Fruit fly (Drosophila melanogaster) whole organism, embryonic: ENCODE results near the gene Ant2.

Experiments used
- B-H1 ChIP-seq: fragments of 200-800 bp; sonication (Bioruptor generic); IDR thresholded peaks from 3 replicates; pipeline ENCODE4 v1.3.6; 2022; ENCODE audit warnings: missing biosample characterization, missing genetic modification characterization
- BEAF-32 ChIP-seq: fragments of 200-800 bp; sonication (Bioruptor generic); optimal IDR thresholded peaks from 3 replicates; lab custom pipeline; 2017; ENCODE audit warnings: missing biosample characterization, missing genetic modification characterization, mild to moderate bottlenecking, moderate library complexity, missing genetic modification reagents
- CG10959 ChIP-seq: fragments of 200-800 bp; sonication (Bioruptor generic); IDR thresholded peaks from 2 replicates; pipeline ENCODE4 v1.3.6; 2022; ENCODE audit warnings: missing biosample characterization, missing genetic modification characterization
- CG12236 ChIP-seq: fragments of 200-800 bp; sonication (Bioruptor generic); optimal IDR thresholded peaks from 2 replicates; lab custom pipeline; 2016; ENCODE audit warnings: missing biosample characterization, missing genetic modification characterization
- CG12942 ChIP-seq: fragments of 200-800 bp; sonication (Bioruptor generic); optimal IDR thresholded peaks from 3 replicates; lab custom pipeline; 2016; ENCODE audit warnings: missing biosample characterization, missing genetic modification characterization
- CG13123 ChIP-seq: fragments of 200-800 bp; sonication (Bioruptor generic); optimal IDR thresholded peaks from 2 replicates; lab custom pipeline; 2016; ENCODE audit warnings: missing biosample characterization, missing genetic modification characterization
- CG14667 ChIP-seq: fragments of 200-800 bp; sonication (Bioruptor generic); IDR thresholded peaks from 2 replicates; pipeline ENCODE4 v1.3.6; 2022; ENCODE audit warnings: missing biosample characterization, missing genetic modification characterization
- CG1647 ChIP-seq: fragments of 200-800 bp; sonication (Bioruptor generic); optimal IDR thresholded peaks from 3 replicates; lab custom pipeline; 2016; ENCODE audit warnings: missing biosample characterization, missing genetic modification characterization
- CG16815 ChIP-seq: fragments of 200-800 bp; sonication (Bioruptor generic); optimal IDR thresholded peaks from 3 replicates; lab custom pipeline; 2017; ENCODE audit warnings: missing biosample characterization, mild to moderate bottlenecking, missing genetic modification characterization
- CG17385 ChIP-seq: fragments of 200-800 bp; sonication (Bioruptor generic); optimal IDR thresholded peaks from 3 replicates; lab custom pipeline; 2018; ENCODE audit warnings: missing biosample characterization, mild to moderate bottlenecking, missing genetic modification characterization
- CG18764 ChIP-seq: fragments of 200-800 bp; sonication (Bioruptor generic); optimal IDR thresholded peaks from 3 replicates; lab custom pipeline; 2016; ENCODE audit warnings: missing biosample characterization, missing genetic modification characterization
- CG2120 ChIP-seq: fragments of 200-800 bp; sonication (Bioruptor generic); optimal IDR thresholded peaks from 3 replicates; lab custom pipeline; 2016; ENCODE audit warnings: missing biosample characterization, missing genetic modification characterization
- CG2129 ChIP-seq: fragments of 200-800 bp; sonication (Bioruptor generic); IDR thresholded peaks from 2 replicates; pipeline ENCODE4 v1.3.6; 2022; ENCODE audit warnings: missing biosample characterization, missing genetic modification characterization; ENCODE audit not compliant: partially characterized antibody
- CG3163 ChIP-seq: fragments of 200-800 bp; sonication (Bioruptor generic); optimal IDR thresholded peaks from 3 replicates; lab custom pipeline; 2016; ENCODE audit warnings: missing biosample characterization, missing genetic modification characterization
- CG33557 ChIP-seq: fragments of 200-800 bp; sonication (Bioruptor generic); optimal IDR thresholded peaks from 2 replicates; lab custom pipeline; 2019; ENCODE audit warnings: missing biosample characterization, mild to moderate bottlenecking, missing genetic modification characterization, moderate library complexity
- CG4404 ChIP-seq: fragments of 200-800 bp; sonication (Bioruptor generic); IDR thresholded peaks from 2 replicates; pipeline ENCODE4 v1.3.6; 2022; ENCODE audit warnings: missing biosample characterization, missing genetic modification characterization
- CG6683 ChIP-seq: fragments of 200-800 bp; sonication (Bioruptor generic); optimal IDR thresholded peaks from 2 replicates; lab custom pipeline; 2017; ENCODE audit warnings: missing biosample characterization, mild to moderate bottlenecking, missing genetic modification characterization, missing genetic modification reagents
- CG6689 ChIP-seq: fragments of 200-800 bp; sonication (Bioruptor generic); IDR thresholded peaks from 2 replicates; pipeline ENCODE4 v1.3.6; 2022; ENCODE audit warnings: missing biosample characterization, missing genetic modification characterization
- Chrac-16 ChIP-seq: fragments of 200-800 bp; sonication (Bioruptor generic); optimal IDR thresholded peaks from 3 replicates; lab custom pipeline; 2016; ENCODE audit warnings: missing biosample characterization, missing genetic modification characterization
- Dip3 ChIP-seq: fragments of 200-800 bp; sonication (Bioruptor generic); optimal IDR thresholded peaks from 3 replicates; lab custom pipeline; 2016; ENCODE audit warnings: missing biosample characterization, missing genetic modification characterization
- Dref ChIP-seq: fragments of 200-800 bp; sonication (Bioruptor generic); IDR thresholded peaks from 2 replicates; pipeline ENCODE4 v1.3.6; 2022; ENCODE audit warnings: missing biosample characterization, missing genetic modification characterization
- GATAe ChIP-seq: fragments of 200-800 bp; sonication (Bioruptor generic); conservative IDR thresholded peaks from 2 replicates; pipeline ENCODE4 v1.3.6; 2022; ENCODE audit warnings: missing biosample characterization, missing genetic modification characterization
- HLH54F ChIP-seq: fragments of 200-800 bp; sonication (Bioruptor generic); optimal IDR thresholded peaks from 3 replicates; lab custom pipeline; 2016; ENCODE audit warnings: missing biosample characterization, missing genetic modification characterization
- Hand ChIP-seq: fragments of 200-800 bp; sonication (Bioruptor generic); optimal IDR thresholded peaks from 2 replicates; lab custom pipeline; 2017; ENCODE audit warnings: mild to moderate bottlenecking, missing biosample characterization, missing genetic modification reagents, missing genetic modification characterization
- Hr3 ChIP-seq: fragments of 200-800 bp; sonication (Bioruptor generic); optimal IDR thresholded peaks from 3 replicates; lab custom pipeline; 2016; ENCODE audit warnings: missing biosample characterization, missing genetic modification characterization
- Mad ChIP-seq: fragments of 200-800 bp; sonication (Bioruptor generic); optimal IDR thresholded peaks from 2 replicates; lab custom pipeline; 2016; ENCODE audit warnings: missing biosample characterization, missing genetic modification characterization
- Rfx ChIP-seq: fragments of 200-800 bp; sonication (Bioruptor generic); IDR thresholded peaks from 2 replicates; pipeline ENCODE4 v1.3.6; 2022; ENCODE audit warnings: missing biosample characterization, missing genetic modification characterization
- YL-1 ChIP-seq: fragments of 200-800 bp; sonication (Bioruptor generic); optimal IDR thresholded peaks from 3 replicates; lab custom pipeline; 2017; ENCODE audit warnings: missing biosample characterization, mild to moderate bottlenecking, missing genetic modification characterization
- aop ChIP-seq: fragments of 200-800 bp; sonication (Bioruptor generic); IDR thresholded peaks from 2 replicates; pipeline ENCODE4 v1.3.6; 2022; ENCODE audit warnings: missing biosample characterization, missing genetic modification characterization
- ase ChIP-seq: fragments of 200-800 bp; sonication (Bioruptor generic); IDR thresholded peaks from 3 replicates; pipeline ENCODE4 v1.3.6; 2022; ENCODE audit warnings: missing biosample characterization, missing genetic modification characterization
- cg ChIP-seq: fragments of 200-800 bp; sonication (Bioruptor generic); optimal IDR thresholded peaks from 3 replicates; lab custom pipeline; 2019; ENCODE audit warnings: missing biosample characterization, mild to moderate bottlenecking, missing genetic modification characterization, moderate library complexity
- croc ChIP-seq: fragments of 200-800 bp; sonication (Bioruptor generic); conservative IDR thresholded peaks from 3 replicates; pipeline ENCODE4 v1.3.6; 2022; ENCODE audit warnings: missing biosample characterization, missing genetic modification characterization
- crp ChIP-seq, 2 experiments: fragments of 200-800 bp; sonication (Bioruptor generic); optimal IDR thresholded peaks; 2 replicates in 1 of 2; 3 replicates in 1 of 2; lab custom pipeline; 2017; ENCODE audit warnings: missing biosample characterization in 2 of 2, missing genetic modification characterization in 2 of 2, mild to moderate bottlenecking in 1 of 2, moderate library complexity in 1 of 2
- ewg ChIP-seq: fragments of 200-800 bp; sonication (Bioruptor generic); optimal IDR thresholded peaks from 3 replicates; lab custom pipeline; 2017; ENCODE audit warnings: mild to moderate bottlenecking, missing biosample characterization, missing genetic modification reagents, missing genetic modification characterization
- fd64A ChIP-seq: fragments of 200-800 bp; sonication (Bioruptor generic); optimal IDR thresholded peaks from 3 replicates; lab custom pipeline; 2018; ENCODE audit warnings: missing biosample characterization, mild to moderate bottlenecking, missing genetic modification characterization
- gce ChIP-seq: fragments of 200-800 bp; sonication (Bioruptor generic); IDR thresholded peaks from 3 replicates; pipeline ENCODE4 v1.3.6; 2022; ENCODE audit warnings: missing biosample characterization, missing genetic modification characterization
- grau ChIP-seq: fragments of 200-800 bp; optimal IDR thresholded peaks from 3 replicates; lab custom pipeline; 2019; ENCODE audit warnings: missing biosample characterization, mild to moderate bottlenecking, missing genetic modification characterization, moderate library complexity
- hb ChIP-seq: fragments of 200-800 bp; sonication (Bioruptor generic); IDR thresholded peaks from 3 replicates; pipeline ENCODE4 v1.3.6; 2022; ENCODE audit warnings: missing biosample characterization, missing genetic modification characterization; ENCODE audit not compliant: partially characterized antibody
- lilli ChIP-seq: fragments of 200-800 bp; sonication (Bioruptor generic); optimal IDR thresholded peaks from 3 replicates; lab custom pipeline; 2016; ENCODE audit warnings: missing biosample characterization, missing genetic modification characterization
- nerfin-2 ChIP-seq: fragments of 200-800 bp; sonication (Bioruptor generic); IDR thresholded peaks from 2 replicates; pipeline ENCODE4 v1.3.6; 2022; ENCODE audit warnings: missing biosample characterization, missing genetic modification characterization; ENCODE audit not compliant: partially characterized antibody
- org-1 ChIP-seq: fragments of 200-800 bp; sonication (Bioruptor generic); optimal IDR thresholded peaks from 2 replicates; lab custom pipeline; 2017; ENCODE audit warnings: missing biosample characterization, missing genetic modification characterization
- pnt ChIP-seq: fragments of 200-800 bp; sonication (Bioruptor generic); optimal IDR thresholded peaks from 3 replicates; lab custom pipeline; 2016; ENCODE audit warnings: missing biosample characterization, missing genetic modification characterization
- repo ChIP-seq: fragments of 200-800 bp; sonication (Bioruptor generic); optimal IDR thresholded peaks from 2 replicates; lab custom pipeline; 2016; ENCODE audit warnings: missing biosample characterization, missing genetic modification characterization
- scrt ChIP-seq: fragments of 200-800 bp; sonication (Bioruptor generic); optimal IDR thresholded peaks from 2 replicates; lab custom pipeline; 2018; ENCODE audit warnings: missing biosample characterization, mild to moderate bottlenecking, missing genetic modification characterization, moderate library complexity
- sd ChIP-seq: fragments of 200-800 bp; sonication (Bioruptor generic); optimal IDR thresholded peaks from 3 replicates; lab custom pipeline; 2018; ENCODE audit warnings: missing biosample characterization, mild to moderate bottlenecking, missing genetic modification characterization, moderate library complexity
- slp2 ChIP-seq: fragments of 200-800 bp; sonication (Bioruptor generic); optimal IDR thresholded peaks from 2 replicates; lab custom pipeline; 2016; ENCODE audit warnings: missing biosample characterization, missing genetic modification characterization
- sob ChIP-seq: fragments of 200-800 bp; sonication (Bioruptor generic); IDR thresholded peaks from 2 replicates; pipeline ENCODE4 v1.3.6; 2022; ENCODE audit warnings: missing biosample characterization, missing genetic modification characterization
- tap ChIP-seq: fragments of 200-800 bp; optimal IDR thresholded peaks from 3 replicates; lab custom pipeline; 2019; ENCODE audit warnings: missing biosample characterization, mild to moderate bottlenecking, missing genetic modification characterization, moderate library complexity
- vvl ChIP-seq: fragments of 200-800 bp; sonication (Bioruptor generic); IDR thresholded peaks from 2 replicates; pipeline ENCODE4 v1.3.6; 2022; ENCODE audit warnings: missing biosample characterization, missing genetic modification characterization
- z ChIP-seq: fragments of 200-800 bp; sonication (Bioruptor generic); IDR thresholded peaks from 3 replicates; pipeline ENCODE4 v1.3.6; 2022; ENCODE audit warnings: missing biosample characterization, missing genetic modification characterization

Gene Ant2

DNA sequence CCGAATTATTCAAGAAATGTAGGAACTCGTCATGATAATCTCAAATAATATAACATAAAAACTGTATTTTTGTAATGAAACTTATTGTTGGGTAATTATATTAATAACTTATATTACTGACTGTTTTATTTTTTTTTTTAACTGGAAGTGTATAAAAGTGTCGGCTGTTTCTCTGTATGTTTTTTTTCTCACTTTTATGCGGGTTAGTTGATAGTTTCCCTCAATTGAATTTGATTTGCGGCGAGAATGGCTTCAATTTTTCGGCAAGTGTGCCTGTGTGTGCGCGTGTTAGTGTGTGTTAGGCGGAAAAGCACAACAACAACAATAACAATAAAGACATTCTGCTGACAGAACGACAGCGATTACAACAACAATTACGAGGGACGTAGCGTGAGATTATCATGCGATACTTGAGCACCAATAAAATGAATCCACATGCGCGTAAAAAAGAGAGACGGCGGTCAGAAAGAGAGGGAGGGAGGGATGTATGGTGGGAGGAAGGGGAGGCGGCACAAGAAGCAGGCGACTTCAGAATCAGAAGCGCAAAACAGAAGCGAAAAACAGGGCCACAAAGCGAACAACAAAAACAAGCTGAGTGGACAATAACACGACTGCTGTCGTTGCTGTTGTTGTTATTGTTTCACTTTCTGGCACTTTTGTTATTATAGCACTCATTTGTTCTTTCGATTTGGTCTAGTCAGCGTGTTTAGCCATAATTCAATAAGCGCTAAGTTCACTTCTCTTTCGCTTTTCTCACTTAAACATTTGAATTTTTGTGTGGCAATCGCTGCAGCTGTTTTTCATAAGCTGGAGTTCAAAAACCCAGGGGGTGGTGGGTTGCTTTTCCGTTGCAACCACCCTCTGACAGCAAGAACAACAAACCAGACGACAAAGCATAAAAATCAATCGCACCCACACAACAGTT, 23.5 kb downstream of the Ant2 start (continued):
- TF ChIP-seq GATAe (GFP tag; lab: Robert Waterston, UW) (no peak), gce (no peak), CG6683 (no peak), Chrac-16 (peak; percentile 6), CG12236 (no peak), HLH54F (GFP tag; lab: Kevin White, UChicago) (no peak), CG3163 (GFP tag; lab: Kevin White, UChicago) (no peak), CG14667 (no peak), CG13123 (GFP tag; lab: Kevin White, UChicago) (no peak), Hr3 (peak; percentile 13), grau (tag; lab: Kevin White, UChicago) (peak; percentile 53), CG6689 (GFP tag; lab: Robert Waterston, UW) (0 out of 2 replicates have a peak, but pooled peaks have one; percentile 6), lilli (GFP tag; lab: Kevin White, UChicago) (peak; percentile 26), fd64A (GFP tag; lab: Kevin White, UChicago) (no peak), ase (GFP tag; lab: Robert Waterston, UW) (no peak), CG16815 (GFP tag; lab: Kevin White, UChicago) (no peak), Dref (GFP tag; lab: Robert Waterston, UW) (no peak), CG10959 (GFP tag; lab: Robert Waterston, UW) (no peak), sd (tag; lab: Kevin White, UChicago) (peak; percentile 54), cg (peak; percentile 64), BEAF-32 (peak; percentile 11), croc (no peak), CG2120 (GFP tag; lab: Kevin White, UChicago) (peak; percentile 61), CG18764 (GFP tag; lab: Kevin White, UChicago) (no peak), pnt (GFP tag; lab: Kevin White, UChicago) (no peak), sob (GFP tag; lab: Robert Waterston, UW) (no peak), aop (GFP tag; lab: Robert Waterston, UW) (no peak), z (GFP tag; lab: Robert Waterston, UW) (no peak), CG4404 (no peak), CG33557 (GFP tag; lab: Kevin White, UChicago) (no peak), CG17385 (GFP tag; lab: Kevin White, UChicago) (peak; percentile 32), B-H1 (no peak), hb (GFP tag; lab: Robert Waterston, UW) (no peak), nerfin-2 (GFP tag; lab: Robert Waterston, UW) (no peak), ewg (GFP tag; lab: Kevin White, UChicago) (peak; percentile 1), Mad (GFP tag; lab: Kevin White, UChicago) (no peak), slp2 (GFP tag; lab: Kevin White, UChicago) (no peak), CG1647 (GFP tag; lab: Kevin White, UChicago) (no peak), YL-1 (GFP tag; lab: Kevin White, UChicago) (no peak), Rfx (GFP tag; lab: Robert Waterston, UW) (peak; percentile 38), Dip3 (GFP tag; lab: Kevin White, UChicago) (no peak), CG12942 (GFP tag; lab: Kevin White, UChicago) (no peak), org-1 (GFP tag; lab: Kevin White, UChicago) (no peak), repo (GFP tag; lab: Kevin White, UChicago) (no peak), scrt (GFP tag; lab: Kevin White, UChicago) (peak; percentile 25), Hand (GFP tag; lab: Kevin White, UChicago) (peak; percentile 7), tap (tag; lab: Kevin White, UChicago) (no peak), crp (GFP tag; optimal IDR thresholded peaks at IDR 0.05; lab: Kevin White, UChicago) (no peak), CG2129 (GFP tag; lab: Robert Waterston, UW) (no peak), vvl (GFP tag; lab: Robert Waterston, UW) (no peak)
